Worm (Caenorhabditis elegans) whole organism, L4 larva: ENCODE data around the gene ncs-3.
A peak's percentile ranks its signal among the peaks of the same experiment; 100 is the strongest.

ENCODE experiments used
- F10B5.3 ChIP-seq: sonication (generic microtip); optimal IDR thresholded peaks from 2 replicates; lab custom pipeline; 2016; ENCODE audit warnings: mild to moderate bottlenecking, missing genetic modification characterization, missing compliant biosample characterization
- F44E2.7 ChIP-seq: fragments of 200-800 bp; sonication (Bioruptor generic); IDR thresholded peaks from 2 replicates; pipeline ENCODE4 v2.1.2; 2022; ENCODE audit warnings: missing genetic modification characterization, missing compliant biosample characterization
- F49E8.2 ChIP-seq: sonication (generic microtip); optimal IDR thresholded peaks from 2 replicates; lab custom pipeline; 2016; ENCODE audit warnings: missing compliant biosample characterization, mild to moderate bottlenecking, missing genetic modification characterization, borderline replicate concordance
- R02D3.7 ChIP-seq: fragments of 150-350 bp; sonication (generic microtip); optimal IDR thresholded peaks from 3 replicates; lab custom pipeline; 2014; ENCODE audit warnings: missing biosample characterization, missing genetic modification characterization
- T20F7.1 ChIP-seq: fragments of 200-800 bp; sonication (Bioruptor generic); optimal IDR thresholded peaks from 2 replicates; lab custom pipeline; 2018; ENCODE audit warnings: mild to moderate bottlenecking, missing genetic modification characterization, missing compliant biosample characterization
- T26A8.4 ChIP-seq: fragments of 200-800 bp; sonication (Bioruptor generic); IDR thresholded peaks from 2 replicates; pipeline ENCODE4 v1.3.6; 2022; ENCODE audit warnings: missing genetic modification characterization, missing compliant biosample characterization
- Y48G9A.11 ChIP-seq: fragments of 200-800 bp; sonication (Bioruptor generic); IDR thresholded peaks from 2 replicates; pipeline ENCODE4 v1.3.6; 2022; ENCODE audit warnings: missing genetic modification reagents, missing genetic modification characterization, missing compliant biosample characterization
- aha-1 ChIP-seq: fragments of 150-350 bp; peaks from one replicate; lab custom pipeline; 2014; ENCODE audit warnings: missing biosample characterization, missing genetic modification characterization
- aly-2 ChIP-seq: sonication (generic microtip); optimal IDR thresholded peaks from 2 replicates; lab custom pipeline; 2018; ENCODE audit warnings: missing biosample characterization, missing genetic modification characterization
- arid-1 ChIP-seq: fragments of 200-800 bp; sonication (Bioruptor generic); conservative IDR thresholded peaks from 2 replicates; pipeline ENCODE4 v1.3.6; 2022; ENCODE audit warnings: missing genetic modification reagents, missing genetic modification characterization, missing compliant biosample characterization
- ceh-20 ChIP-seq: fragments of 200-800 bp; sonication (Bioruptor generic); IDR thresholded peaks from 2 replicates; pipeline ENCODE4 v1.3.6; 2022; ENCODE audit warnings: missing genetic modification reagents, missing genetic modification characterization, missing compliant biosample characterization
- ceh-62 ChIP-seq: sonication (generic microtip); optimal IDR thresholded peaks from 2 replicates; lab custom pipeline; 2017; ENCODE audit warnings: missing biosample characterization, missing genetic modification characterization
- ceh-82 ChIP-seq: sonication (generic microtip); optimal IDR thresholded peaks from 2 replicates; lab custom pipeline; 2017; ENCODE audit warnings: missing biosample characterization, missing genetic modification characterization
- ces-1 ChIP-seq: fragments of 150-350 bp; sonication (generic microtip); optimal IDR thresholded peaks from 4 replicates; lab custom pipeline; 2014; ENCODE audit warnings: missing biosample characterization, missing genetic modification reagents, missing genetic modification characterization
- ctbp-1 ChIP-seq: fragments of 200-800 bp; sonication (Bioruptor generic); IDR thresholded peaks from 2 replicates; pipeline ENCODE4 v1.3.6; 2022; ENCODE audit warnings: missing genetic modification reagents, missing genetic modification characterization, missing compliant biosample characterization
- dmd-6 ChIP-seq: fragments of 200-800 bp; sonication (Bioruptor generic); IDR thresholded peaks from 2 replicates; pipeline ENCODE4 v1.3.6; 2022; ENCODE audit warnings: missing genetic modification reagents, missing genetic modification characterization, missing compliant biosample characterization
- dmd-8 ChIP-seq: fragments of 200-800 bp; sonication (Bioruptor generic); IDR thresholded peaks from 2 replicates; pipeline ENCODE4 v1.3.6; 2022; ENCODE audit warnings: missing genetic modification characterization, missing compliant biosample characterization
- dmd-9 ChIP-seq: fragments of 200-800 bp; sonication (Bioruptor generic); IDR thresholded peaks from 2 replicates; pipeline ENCODE4 v1.3.6; 2022; ENCODE audit warnings: missing genetic modification reagents, missing genetic modification characterization, missing compliant biosample characterization
- dpl-1 ChIP-seq: fragments of 150-350 bp; optimal IDR thresholded peaks from 2 replicates; lab custom pipeline; 2014; ENCODE audit warnings: missing biosample characterization, missing genetic modification reagents, missing genetic modification characterization
- dve-1 ChIP-seq: sonication (generic microtip); optimal IDR thresholded peaks from 2 replicates; lab custom pipeline; 2017; ENCODE audit warnings: antibody characterized with exemption, mild to moderate bottlenecking, missing genetic modification characterization, missing compliant biosample characterization; ENCODE audit not compliant: insufficient read depth
- egl-43 ChIP-seq: fragments of 200-800 bp; sonication (Bioruptor generic); IDR thresholded peaks from 2 replicates; pipeline ENCODE4 v1.3.6; 2022; ENCODE audit warnings: missing genetic modification reagents, missing genetic modification characterization, missing compliant biosample characterization
- fkh-10 ChIP-seq: fragments of 150-350 bp; optimal IDR thresholded peaks from 2 replicates; lab custom pipeline; 2014; ENCODE audit warnings: missing biosample characterization, missing genetic modification reagents, missing genetic modification characterization
- hmg-1.1 ChIP-seq: fragments of 200-800 bp; sonication (Bioruptor generic); IDR thresholded peaks from 2 replicates; pipeline ENCODE4 v1.3.6; 2022; ENCODE audit warnings: missing genetic modification reagents, missing genetic modification characterization, missing compliant biosample characterization
- lin-1 ChIP-seq: fragments of 200-800 bp; sonication (Bioruptor generic); IDR thresholded peaks from 2 replicates; pipeline ENCODE4 v1.3.6; 2022; ENCODE audit warnings: missing genetic modification reagents, missing genetic modification characterization, missing compliant biosample characterization
- lin-38 ChIP-seq: fragments of 200-800 bp; sonication (Bioruptor generic); IDR thresholded peaks from 2 replicates; pipeline ENCODE4 v1.3.6; 2022; ENCODE audit warnings: missing genetic modification reagents, missing genetic modification characterization, missing compliant biosample characterization
- lin-39 ChIP-seq: fragments of 150-350 bp; optimal IDR thresholded peaks from 2 replicates; lab custom pipeline; 2014; ENCODE audit warnings: missing biosample characterization, missing genetic modification reagents, missing genetic modification characterization
- lir-3 ChIP-seq: sonication (generic microtip); optimal IDR thresholded peaks from 2 replicates; lab custom pipeline; 2016; ENCODE audit warnings: mild to moderate bottlenecking, missing genetic modification characterization, missing compliant biosample characterization
- madf-5 ChIP-seq, 2 experiments: fragments of 200-800 bp; sonication (Bioruptor generic); IDR thresholded peaks; 2 replicates each; pipeline ENCODE4 v1.3.6; 2022; ENCODE audit warnings: missing compliant biosample characterization in 2 of 2, missing genetic modification characterization in 2 of 2
- mdl-1 ChIP-seq, 2 experiments: fragments of 150-350 bp in 1 of 2; sonication (generic microtip) in 1 of 2; optimal IDR thresholded peaks; 2 replicates each; lab custom pipeline; 2014 to 2017; ENCODE audit warnings: missing biosample characterization in 2 of 2, missing genetic modification characterization in 2 of 2
- mep-1 ChIP-seq: fragments of 150-350 bp; sonication (generic microtip); optimal IDR thresholded peaks from 3 replicates; lab custom pipeline; 2014; ENCODE audit warnings: missing biosample characterization, missing genetic modification characterization
- mes-2 ChIP-seq: sonication (generic microtip); optimal IDR thresholded peaks from 2 replicates; lab custom pipeline; 2016; ENCODE audit warnings: missing genotype, mild to moderate bottlenecking, missing genetic modification characterization, missing compliant biosample characterization; ENCODE audit not compliant: poor library complexity, severe bottlenecking
- mxl-3 ChIP-seq: fragments of 200-800 bp; sonication (Bioruptor generic); optimal IDR thresholded peaks from 2 replicates; lab custom pipeline; 2018; ENCODE audit warnings: mild to moderate bottlenecking, missing genetic modification characterization, missing compliant biosample characterization
- nhr-237 ChIP-seq: sonication (generic microtip); optimal IDR thresholded peaks from 2 replicates; lab custom pipeline; 2017; ENCODE audit warnings: missing biosample characterization, missing genetic modification characterization
- nhr-28 ChIP-seq: fragments of 150-350 bp; optimal IDR thresholded peaks from 2 replicates; lab custom pipeline; 2014; ENCODE audit warnings: missing biosample characterization, missing genetic modification characterization
- nhr-48 ChIP-seq: sonication (generic microtip); optimal IDR thresholded peaks from 2 replicates; lab custom pipeline; 2016; ENCODE audit warnings: mild to moderate bottlenecking, missing genetic modification characterization, missing compliant biosample characterization
- nhr-77 ChIP-seq: fragments of 150-350 bp; optimal IDR thresholded peaks from 2 replicates; lab custom pipeline; 2014; ENCODE audit warnings: missing biosample characterization, missing genetic modification characterization
- rbr-2 ChIP-seq: sonication (generic microtip); optimal IDR thresholded peaks from 2 replicates; lab custom pipeline; 2016; ENCODE audit warnings: missing genotype, missing genetic modification characterization, missing compliant biosample characterization
- sdz-12 ChIP-seq: fragments of 200-800 bp; sonication (Bioruptor generic); optimal IDR thresholded peaks from 2 replicates; lab custom pipeline; 2018; ENCODE audit warnings: mild to moderate bottlenecking, missing genetic modification characterization, missing compliant biosample characterization
- set-16 ChIP-seq: fragments of 200-800 bp; sonication (Bioruptor generic); IDR thresholded peaks from 2 replicates; pipeline ENCODE4 v1.3.6; 2022; ENCODE audit warnings: missing genetic modification reagents, missing genetic modification characterization, missing compliant biosample characterization
- tag-97 ChIP-seq: fragments of 200-800 bp; sonication (Bioruptor generic); IDR thresholded peaks from 2 replicates; pipeline ENCODE4 v1.3.6; 2022; ENCODE audit warnings: missing genetic modification characterization, missing compliant biosample characterization
- tra-1 ChIP-seq: fragments of 200-800 bp; sonication (Bioruptor generic); IDR thresholded peaks from 2 replicates; pipeline ENCODE4 v1.3.6; 2022; ENCODE audit warnings: missing genetic modification reagents, missing genetic modification characterization, missing compliant biosample characterization
- zag-1 ChIP-seq: fragments of 150-350 bp; optimal IDR thresholded peaks from 2 replicates; lab custom pipeline; 2014; ENCODE audit warnings: missing biosample characterization, missing genetic modification characterization
- zfp-3 ChIP-seq: fragments of 200-800 bp; sonication (Bioruptor generic); conservative IDR thresholded peaks from 2 replicates; pipeline ENCODE4 v1.3.6; 2022; ENCODE audit warnings: missing genetic modification reagents, missing genetic modification characterization, missing compliant biosample characterization
- ztf-7 ChIP-seq: fragments of 150-350 bp; optimal IDR thresholded peaks from 2 replicates; lab custom pipeline; 2014; ENCODE audit warnings: missing biosample characterization, missing genetic modification characterization

Gene ncs-3

DNA sequence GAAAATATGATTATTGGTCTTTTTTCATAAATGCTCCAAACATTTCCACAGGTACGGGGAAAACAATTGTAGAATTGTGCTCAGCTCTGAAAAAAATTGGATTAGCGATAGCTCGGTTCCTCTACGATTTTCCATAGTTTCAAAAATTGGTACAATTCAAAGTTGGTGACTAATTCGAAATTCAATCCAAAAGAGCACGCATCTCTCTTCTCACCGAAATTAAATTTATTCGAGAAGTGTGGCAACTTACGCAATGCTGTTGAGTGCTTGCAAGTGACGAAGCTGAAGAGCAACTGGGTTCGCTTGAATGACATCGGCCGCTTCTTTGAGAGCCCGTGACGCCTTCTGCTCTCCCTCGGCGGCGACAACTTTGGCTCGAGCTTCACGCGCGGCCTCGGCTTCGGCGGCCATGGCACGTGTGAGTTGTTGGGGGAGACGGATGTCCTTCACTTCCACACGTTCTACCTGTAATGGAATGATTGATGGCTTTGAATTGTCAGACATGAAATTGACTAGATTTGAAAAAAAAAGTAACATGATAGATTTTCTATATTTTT lies 4.0 kb downstream of the ncs-3 start:
- TF ChIP-seq lin-1 (GFP tag; lab: Robert Waterston, UW) (no peak), set-16 (GFP tag; lab: Robert Waterston, UW) (peak; percentile 86), aha-1 (tag; lab: Kevin White, UChicago) (peak; percentile 80), fkh-10 (GFP tag; lab: Kevin White, UChicago) (peak; percentile 46), tag-97 (no peak)

DNA sequence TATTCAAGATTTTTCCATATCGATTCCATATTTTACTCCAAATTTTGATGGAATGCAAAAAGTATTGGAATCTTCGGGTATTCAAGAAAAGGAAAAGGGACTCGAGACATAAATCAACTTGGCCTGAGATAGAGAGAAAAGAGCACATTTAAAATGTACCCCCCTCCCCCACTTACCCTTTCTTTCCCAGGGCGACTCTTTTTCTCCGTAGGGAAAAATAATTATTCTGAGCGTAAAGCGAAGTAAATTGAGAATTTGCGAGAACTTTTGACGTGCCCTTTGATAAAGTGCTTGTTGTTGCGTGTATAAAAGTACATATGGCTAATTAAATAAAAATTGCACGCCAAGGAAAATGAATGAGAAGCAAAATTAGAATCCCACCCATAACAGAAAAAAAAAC lies 6.8 kb downstream of the ncs-3 start:
- TF ChIP-seq Y48G9A.11 (GFP tag; lab: Robert Waterston, UW) (no peak), nhr-48 (no peak), ztf-7 (tag; lab: Kevin White, UChicago) (no peak), T20F7.1 (GFP tag; lab: Kevin White, UChicago) (no peak), egl-43 (GFP tag; lab: Robert Waterston, UW) (no peak), ceh-62 (tag; lab: Kevin White, UChicago) (no peak)
- TF ChIP-seq, all 104 proteins: peak for 0

DNA sequence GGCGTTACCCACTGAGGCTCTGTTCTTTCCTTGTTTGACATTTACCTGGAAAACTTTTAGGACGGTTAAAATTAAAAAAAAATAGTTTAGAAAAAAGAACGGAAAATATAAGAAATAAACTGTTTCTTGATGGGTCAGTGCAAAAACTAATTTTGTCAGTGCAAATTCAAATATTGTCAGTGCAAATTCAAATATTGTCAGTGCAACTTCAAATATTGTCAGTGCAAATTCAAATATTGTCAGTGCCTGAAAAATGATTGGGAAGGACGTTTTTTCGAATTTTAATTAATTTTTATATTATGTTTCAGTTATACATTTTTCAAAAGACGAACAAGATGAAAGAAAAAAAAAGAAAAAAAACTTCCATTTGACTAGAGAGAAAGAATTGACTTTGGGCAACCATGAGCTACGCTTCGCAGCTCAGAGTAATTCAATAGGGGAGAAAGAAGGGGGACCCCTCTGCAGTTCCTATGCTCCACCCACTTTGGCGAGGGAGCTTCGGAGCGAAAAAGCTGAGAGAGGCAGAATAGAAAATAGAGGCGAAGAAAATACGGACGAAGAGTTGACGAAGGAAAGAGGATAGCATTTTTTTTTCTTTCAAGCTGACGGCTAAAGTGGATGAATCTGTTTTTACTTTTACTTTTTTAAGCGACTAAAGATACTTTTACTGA lies 8.7 kb downstream of the ncs-3 start, which contains the start of gene unc-1:
Gene unc-1 (minus strand): TSS at position 51 of the 671 bp plus-strand sequence.
- TF ChIP-seq F10B5.3 (no peak), ces-1 (peak; percentile 81), hmg-1.1 (GFP tag; lab: Robert Waterston, UW) (peak; percentile 72; the same call in 1 of the 2 replicates), fkh-10 (GFP tag; lab: Kevin White, UChicago) (peak; percentile 35), dpl-1 (no peak), ctbp-1 (peak; percentile 63; the same call in 1 of the 2 replicates), rbr-2 (tag; lab: Kevin White, UChicago) (peak; percentile 15), mep-1 (tag; lab: Kevin White, UChicago) (peak; percentile 41), ceh-82 (tag; lab: Kevin White, UChicago) (no peak), lir-3 (no peak), aha-1 (tag; lab: Kevin White, UChicago) (peak; percentile 22)

DNA sequence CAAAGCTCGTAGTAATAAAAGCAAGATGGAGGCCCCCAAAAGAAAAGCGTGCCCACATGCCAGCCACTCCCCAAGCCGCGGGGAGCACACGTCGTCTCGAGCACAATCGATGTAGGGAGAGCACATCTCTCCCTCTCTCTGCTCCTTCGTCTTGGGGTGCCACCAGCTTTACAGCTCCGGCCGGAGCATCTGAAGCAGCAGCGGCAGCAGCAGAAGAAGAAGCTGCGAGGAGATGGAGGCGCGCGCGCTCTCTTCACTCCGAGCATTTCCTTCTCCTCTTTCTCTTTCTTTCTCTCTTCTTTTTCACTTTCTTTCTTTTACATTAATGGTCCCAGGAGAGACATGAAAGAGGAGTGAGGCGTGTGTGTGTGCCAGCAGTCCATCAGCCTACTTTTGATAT lies 10.2 kb downstream of the ncs-3 start:
- peak; percentile 83 for TF ChIP-seq rbr-2 (tag; lab: Kevin White, UChicago)
- no peak for TF ChIP-seq nhr-77 (tag; lab: Kevin White, UChicago)
- TF ChIP-seq ctbp-1, result peak; percentile 79
- TF ChIP-seq nhr-28 (tag; lab: Kevin White, UChicago), result no peak
- TF ChIP-seq madf-5 (GFP tag; IDR thresholded peaks at IDR 0.05; lab: Robert Waterston, UW), result no peak
- no peak for TF ChIP-seq T26A8.4
- no peak for TF ChIP-seq F44E2.7 (GFP tag; lab: Robert Waterston, UW)
- 0 out of 2 replicates have a peak, but pooled peaks have one; percentile 36 for TF ChIP-seq dmd-9
- no peak for TF ChIP-seq zfp-3 (GFP tag; lab: Robert Waterston, UW)
- no peak for TF ChIP-seq zag-1 (tag; lab: Kevin White, UChicago)
- TF ChIP-seq mxl-3 (GFP tag; lab: Kevin White, UChicago), result peak; percentile 66
- no peak for TF ChIP-seq R02D3.7 (tag; lab: Kevin White, UChicago)
- no peak for TF ChIP-seq dve-1
- peak in 1 of 2 experiments; percentile 70 for TF ChIP-seq mdl-1 (tag; optimal IDR thresholded peaks at IDR 0.05; lab: Kevin White, UChicago)
- TF ChIP-seq lin-38, result 0 out of 2 replicates have a peak, but pooled peaks have one; percentile 9
- TF ChIP-seq mes-2 (tag; lab: Kevin White, UChicago), result no peak
- peak; percentile 36 for TF ChIP-seq dmd-6 (GFP tag; lab: Robert Waterston, UW)
- no peak for TF ChIP-seq sdz-12 (GFP tag; lab: Kevin White, UChicago)
- TF ChIP-seq dmd-8 (GFP tag; lab: Robert Waterston, UW), result no peak
- TF ChIP-seq tra-1 (GFP tag; lab: Robert Waterston, UW), result 0 out of 2 replicates have a peak, but pooled peaks have one; percentile 7
- TF ChIP-seq F49E8.2, result no peak
- no peak for TF ChIP-seq aly-2 (tag; lab: Kevin White, UChicago)
- no peak for TF ChIP-seq nhr-237 (tag; lab: Kevin White, UChicago)
- no peak for TF ChIP-seq lir-3
- no peak for TF ChIP-seq arid-1 (GFP tag; lab: Robert Waterston, UW)
- no peak for TF ChIP-seq lin-1 (GFP tag; lab: Robert Waterston, UW)
- TF ChIP-seq lin-39 (tag; lab: Kevin White, UChicago), result peak; percentile 23
- no peak for TF ChIP-seq egl-43 (GFP tag; lab: Robert Waterston, UW)
- no peak for TF ChIP-seq ceh-20 (GFP tag; lab: Robert Waterston, UW)
